Fruit fly (Drosophila melanogaster) whole organism, embryonic: ENCODE results near the gene stet.
A peak's percentile ranks its signal among the peaks of the same experiment; 100 is the strongest.

ENCODE experiments used
- Bgb ChIP-seq: fragments of 200-800 bp; sonication (Bioruptor generic); IDR thresholded peaks from 2 replicates; pipeline ENCODE4 v1.3.6; 2022; ENCODE audit warnings: missing biosample characterization, missing genetic modification characterization; ENCODE audit not compliant: partially characterized antibody
- BtbVII ChIP-seq: fragments of 200-800 bp; sonication (Bioruptor generic); optimal IDR thresholded peaks from 3 replicates; lab custom pipeline; 2017; ENCODE audit warnings: missing biosample characterization, mild to moderate bottlenecking, missing genetic modification characterization
- C15 ChIP-seq: fragments of 200-800 bp; sonication (Bioruptor generic); IDR thresholded peaks from 3 replicates; pipeline ENCODE4 v1.3.6; 2022; ENCODE audit warnings: missing biosample characterization, missing genetic modification characterization
- CG10274 ChIP-seq: fragments of 200-800 bp; sonication (Bioruptor generic); optimal IDR thresholded peaks from 3 replicates; lab custom pipeline; 2017; ENCODE audit warnings: missing biosample characterization, mild to moderate bottlenecking, missing genetic modification characterization
- CG11398 ChIP-seq: fragments of 200-800 bp; sonication (Bioruptor generic); optimal IDR thresholded peaks from 2 replicates; lab custom pipeline; 2016; ENCODE audit warnings: missing biosample characterization, missing genetic modification characterization
- CG11560 ChIP-seq: fragments of 200-800 bp; sonication (Bioruptor generic); IDR thresholded peaks from 3 replicates; pipeline ENCODE4 v1.3.6; 2022; ENCODE audit warnings: missing biosample characterization, missing genetic modification characterization
- CG11695 ChIP-seq: fragments of 200-800 bp; sonication (Bioruptor generic); IDR thresholded peaks from 3 replicates; pipeline ENCODE4 v1.3.6; 2022; ENCODE audit warnings: missing biosample characterization, missing genetic modification characterization
- CG12071 ChIP-seq: fragments of 200-800 bp; sonication (Bioruptor generic); optimal IDR thresholded peaks from 3 replicates; lab custom pipeline; 2018; ENCODE audit warnings: missing biosample characterization, mild to moderate bottlenecking, missing genetic modification characterization
- CG12219 ChIP-seq: fragments of 200-800 bp; sonication (Bioruptor generic); optimal IDR thresholded peaks from 3 replicates; lab custom pipeline; 2018; ENCODE audit warnings: missing biosample characterization, mild to moderate bottlenecking, missing genetic modification characterization
- CG15011 ChIP-seq: fragments of 200-800 bp; sonication (Bioruptor generic); optimal IDR thresholded peaks from 3 replicates; lab custom pipeline; 2018; ENCODE audit warnings: missing biosample characterization, mild to moderate bottlenecking, missing genetic modification characterization
- CG15696 ChIP-seq: fragments of 200-800 bp; sonication (Bioruptor generic); optimal IDR thresholded peaks from 2 replicates; lab custom pipeline; 2019; ENCODE audit warnings: missing biosample characterization, mild to moderate bottlenecking, missing genetic modification characterization, moderate library complexity
- CG16815 ChIP-seq: fragments of 200-800 bp; sonication (Bioruptor generic); optimal IDR thresholded peaks from 3 replicates; lab custom pipeline; 2017; ENCODE audit warnings: missing biosample characterization, mild to moderate bottlenecking, missing genetic modification characterization
- CG17328 ChIP-seq: fragments of 200-800 bp; sonication (Bioruptor generic); IDR thresholded peaks from 2 replicates; pipeline ENCODE4 v1.3.6; 2022; ENCODE audit warnings: missing biosample characterization, missing genetic modification characterization
- CG1832 ChIP-seq: fragments of 200-800 bp; sonication (Bioruptor generic); optimal IDR thresholded peaks from 2 replicates; lab custom pipeline; 2017; ENCODE audit warnings: missing biosample characterization, mild to moderate bottlenecking, missing genetic modification characterization, inconsistent platforms
- CG18476 ChIP-seq: fragments of 200-800 bp; sonication (Bioruptor generic); optimal IDR thresholded peaks from 2 replicates; lab custom pipeline; 2016; ENCODE audit warnings: missing biosample characterization, mild to moderate bottlenecking, missing genetic modification characterization
- CG2199 ChIP-seq: fragments of 200-800 bp; sonication (Bioruptor generic); IDR thresholded peaks from 3 replicates; pipeline ENCODE4 v1.3.6; 2022; ENCODE audit warnings: missing biosample characterization, missing genetic modification characterization
- CG2875 ChIP-seq: fragments of 200-800 bp; sonication (Bioruptor generic); optimal IDR thresholded peaks from 2 replicates; lab custom pipeline; 2017; ENCODE audit warnings: missing biosample characterization, mild to moderate bottlenecking, missing genetic modification characterization, missing genetic modification reagents
- CG3281 ChIP-seq: fragments of 200-800 bp; sonication (Bioruptor generic); optimal IDR thresholded peaks from 3 replicates; lab custom pipeline; 2017; ENCODE audit warnings: missing biosample characterization, mild to moderate bottlenecking, missing genetic modification characterization
- CG33557 ChIP-seq: fragments of 200-800 bp; sonication (Bioruptor generic); optimal IDR thresholded peaks from 2 replicates; lab custom pipeline; 2019; ENCODE audit warnings: missing biosample characterization, mild to moderate bottlenecking, missing genetic modification characterization, moderate library complexity
- CG3838 ChIP-seq: fragments of 200-800 bp; sonication (Bioruptor generic); optimal IDR thresholded peaks from 3 replicates; lab custom pipeline; 2016; ENCODE audit warnings: missing biosample characterization, missing genetic modification characterization
- CG4854 ChIP-seq: fragments of 200-800 bp; sonication (Bioruptor generic); optimal IDR thresholded peaks from 2 replicates; lab custom pipeline; 2016; ENCODE audit warnings: missing biosample characterization, missing genetic modification characterization, inconsistent platforms
- CG7745 ChIP-seq: fragments of 200-800 bp; sonication (Bioruptor generic); optimal IDR thresholded peaks from 2 replicates; lab custom pipeline; 2018; ENCODE audit warnings: missing biosample characterization, mild to moderate bottlenecking, missing genetic modification characterization, moderate library complexity
- Drgx ChIP-seq: fragments of 200-800 bp; sonication (Bioruptor generic); IDR thresholded peaks from 2 replicates; pipeline ENCODE4 v1.3.6; 2022; ENCODE audit warnings: missing biosample characterization, missing genetic modification characterization
- E2f2 ChIP-seq: fragments of 200-800 bp; sonication (Bioruptor generic); IDR thresholded peaks from 2 replicates; pipeline ENCODE4 v1.3.6; 2022; ENCODE audit warnings: missing biosample characterization, missing genetic modification characterization
- Hmr ChIP-seq: fragments of 200-800 bp; sonication (Bioruptor generic); optimal IDR thresholded peaks from 3 replicates; lab custom pipeline; 2017; ENCODE audit warnings: mild to moderate bottlenecking, missing biosample characterization, missing genetic modification reagents, missing genetic modification characterization
- Hsf ChIP-seq: fragments of 200-800 bp; sonication (Bioruptor generic); optimal IDR thresholded peaks from 3 replicates; lab custom pipeline; 2016; ENCODE audit warnings: missing biosample characterization, missing genetic modification characterization
- Taf1 ChIP-seq: fragments of 200-800 bp; sonication (Bioruptor generic); IDR thresholded peaks from 2 replicates; pipeline ENCODE4 v1.3.6; 2022; ENCODE audit warnings: missing biosample characterization, missing genetic modification characterization
- Trl ChIP-seq, 3 experiments: fragments of >200 bp in 2 of 3; fragments of 200-800 bp in 1 of 3; sonication (Bioruptor generic) in 1 of 3; optimal IDR thresholded peaks; 2 replicates in 1 of 3; 3 replicates in 2 of 3; lab custom pipeline; 2016 to 2017; ENCODE audit warnings: missing biosample characterization in 1 of 3, missing genetic modification characterization in 1 of 3
- Xbp1 ChIP-seq: fragments of 200-800 bp; sonication (Bioruptor generic); optimal IDR thresholded peaks from 3 replicates; lab custom pipeline; 2016; ENCODE audit warnings: missing biosample characterization, mild to moderate bottlenecking, missing genetic modification characterization
- aop ChIP-seq: fragments of 200-800 bp; sonication (Bioruptor generic); IDR thresholded peaks from 2 replicates; pipeline ENCODE4 v1.3.6; 2022; ENCODE audit warnings: missing biosample characterization, missing genetic modification characterization
- ap ChIP-seq: fragments of 200-800 bp; sonication (Bioruptor generic); IDR thresholded peaks from 2 replicates; pipeline ENCODE4 v1.3.6; 2022; ENCODE audit warnings: missing biosample characterization, missing genetic modification characterization
- bigmax ChIP-seq: fragments of 200-800 bp; sonication (Bioruptor generic); optimal IDR thresholded peaks from 2 replicates; lab custom pipeline; 2018; ENCODE audit warnings: missing biosample characterization, mild to moderate bottlenecking, missing genetic modification characterization
- btn ChIP-seq: fragments of 200-800 bp; sonication (Bioruptor generic); optimal IDR thresholded peaks from 2 replicates; lab custom pipeline; 2016; ENCODE audit warnings: missing biosample characterization, missing genetic modification characterization
- cato ChIP-seq: fragments of 200-800 bp; sonication (Bioruptor generic); optimal IDR thresholded peaks from 2 replicates; lab custom pipeline; 2016; ENCODE audit warnings: missing biosample characterization, missing genetic modification characterization, borderline replicate concordance
- caup ChIP-seq: fragments of 200-800 bp; sonication (Bioruptor generic); optimal IDR thresholded peaks from 3 replicates; lab custom pipeline; 2017; ENCODE audit warnings: missing biosample characterization, mild to moderate bottlenecking, missing genetic modification characterization, moderate library complexity; ENCODE audit not compliant: severe bottlenecking
- chm ChIP-seq: fragments of 200-800 bp; sonication (Bioruptor generic); IDR thresholded peaks from 2 replicates; pipeline ENCODE4 v1.3.6; 2022; ENCODE audit warnings: missing biosample characterization, missing genetic modification characterization
- croc ChIP-seq: fragments of 200-800 bp; sonication (Bioruptor generic); conservative IDR thresholded peaks from 3 replicates; pipeline ENCODE4 v1.3.6; 2022; ENCODE audit warnings: missing biosample characterization, missing genetic modification characterization
- fd3F ChIP-seq: fragments of 200-800 bp; sonication (Bioruptor generic); optimal IDR thresholded peaks from 2 replicates; lab custom pipeline; 2018; ENCODE audit warnings: missing biosample characterization, mild to moderate bottlenecking, missing genetic modification characterization, moderate library complexity
- ftz-f1 ChIP-seq: fragments of 200-800 bp; sonication (Bioruptor generic); optimal IDR thresholded peaks from 2 replicates; lab custom pipeline; 2016; ENCODE audit warnings: missing biosample characterization, missing genetic modification characterization
- grau ChIP-seq: fragments of 200-800 bp; optimal IDR thresholded peaks from 3 replicates; lab custom pipeline; 2019; ENCODE audit warnings: missing biosample characterization, mild to moderate bottlenecking, missing genetic modification characterization, moderate library complexity
- gro ChIP-seq: fragments of 200-800 bp; sonication (Bioruptor generic); optimal IDR thresholded peaks from 2 replicates; lab custom pipeline; 2016; ENCODE audit warnings: missing biosample characterization, missing genetic modification characterization
- h ChIP-seq: fragments of >200 bp; optimal IDR thresholded peaks from 2 replicates; lab custom pipeline; 2017
- kah ChIP-seq: fragments of 200-800 bp; sonication (Bioruptor generic); optimal IDR thresholded peaks from 2 replicates; lab custom pipeline; 2018; ENCODE audit warnings: missing biosample characterization, mild to moderate bottlenecking, missing genetic modification characterization
- onecut ChIP-seq: fragments of 200-800 bp; sonication (Bioruptor generic); IDR thresholded peaks from 2 replicates; pipeline ENCODE4 v1.3.6; 2022; ENCODE audit warnings: missing biosample characterization, missing genetic modification characterization
- psq ChIP-seq: fragments of 200-800 bp; sonication (Bioruptor generic); optimal IDR thresholded peaks from 2 replicates; lab custom pipeline; 2017; ENCODE audit warnings: missing biosample characterization, missing genetic modification characterization
- pum ChIP-seq: fragments of 200-800 bp; sonication (Bioruptor generic); optimal IDR thresholded peaks from 2 replicates; lab custom pipeline; 2016; ENCODE audit warnings: missing biosample characterization, missing genetic modification characterization
- ro ChIP-seq: fragments of 200-800 bp; sonication (Bioruptor generic); IDR thresholded peaks from 2 replicates; pipeline ENCODE4 v1.3.6; 2022; ENCODE audit warnings: missing biosample characterization, missing genetic modification characterization
- sima ChIP-seq: fragments of 200-800 bp; sonication (Bioruptor generic); optimal IDR thresholded peaks from 2 replicates; lab custom pipeline; 2016; ENCODE audit warnings: missing biosample characterization, missing genetic modification characterization
- sob ChIP-seq: fragments of 200-800 bp; sonication (Bioruptor generic); IDR thresholded peaks from 2 replicates; pipeline ENCODE4 v1.3.6; 2022; ENCODE audit warnings: missing biosample characterization, missing genetic modification characterization
- trem ChIP-seq: fragments of 200-800 bp; optimal IDR thresholded peaks from 3 replicates; lab custom pipeline; 2019; ENCODE audit warnings: missing biosample characterization, mild to moderate bottlenecking, missing genetic modification characterization, moderate library complexity
- zf30C ChIP-seq: fragments of 200-800 bp; sonication (Bioruptor generic); optimal IDR thresholded peaks from 3 replicates; lab custom pipeline; 2018; ENCODE audit warnings: missing biosample characterization, mild to moderate bottlenecking, missing genetic modification characterization

stet gene

dm6 chr3L:1442906-1443305 is 46.4 kb downstream of the stet start (continued):
- TF ChIP-seq croc (GFP tag; lab: Robert Waterston, UW), result peak; percentile 95
- peak; percentile 82 for TF ChIP-seq onecut (GFP tag; lab: Robert Waterston, UW)
- peak; percentile 82 for TF ChIP-seq psq (GFP tag; lab: Kevin White, UChicago)
- no peak for TF ChIP-seq BtbVII (GFP tag; lab: Kevin White, UChicago)
- peak; percentile 90 for TF ChIP-seq CG16815 (GFP tag; lab: Kevin White, UChicago)
- no peak for TF ChIP-seq CG10274 (GFP tag; lab: Kevin White, UChicago)
- no peak for TF ChIP-seq CG12071 (GFP tag; lab: Kevin White, UChicago)
- peak; percentile 89 for TF ChIP-seq Hsf (GFP tag; lab: Kevin White, UChicago)
- TF ChIP-seq CG2199 (GFP tag; lab: Robert Waterston, UW), result peak; percentile 68; the same call in 1 of the 3 replicates
- TF ChIP-seq sob, result peak; percentile 68
- TF ChIP-seq kah (GFP tag; lab: Kevin White, UChicago), result peak; percentile 31
- no peak for TF ChIP-seq CG1832 (GFP tag; lab: Kevin White, UChicago)
- peak; percentile 38 for TF ChIP-seq sima (GFP tag; lab: Kevin White, UChicago)
- TF ChIP-seq Xbp1, result peak; percentile 88
- TF ChIP-seq caup (GFP tag; lab: Kevin White, UChicago), result peak; percentile 22
- TF ChIP-seq C15 (GFP tag; lab: Robert Waterston, UW), result no peak; the same call in 2 of the 3 replicates
- TF ChIP-seq CG7745 (tag; lab: Kevin White, UChicago), result peak; percentile 84
- peak; percentile 97 for TF ChIP-seq CG33557
- peak; percentile 91 for TF ChIP-seq trem
- TF ChIP-seq CG12219, result peak; percentile 78
- no peak for TF ChIP-seq zf30C
- no peak for TF ChIP-seq CG3281 (GFP tag; lab: Kevin White, UChicago)
- no peak for TF ChIP-seq bigmax (GFP tag; lab: Kevin White, UChicago)
- TF ChIP-seq chm (GFP tag; lab: Robert Waterston, UW), result peak; percentile 97
- no peak for TF ChIP-seq fd3F (GFP tag; lab: Kevin White, UChicago)
- TF ChIP-seq Bgb (GFP tag; lab: Robert Waterston, UW), result 0 out of 2 replicates have a peak, but pooled peaks have one; percentile 7
- peak; percentile 56 for TF ChIP-seq CG11398 (GFP tag; lab: Kevin White, UChicago)
- TF ChIP-seq CG15696 (tag; lab: Kevin White, UChicago), result peak; percentile 89
- TF ChIP-seq btn (GFP tag; lab: Kevin White, UChicago), result peak; percentile 49
- TF ChIP-seq CG2875, result peak; percentile 78
- no peak for TF ChIP-seq CG11560
- TF ChIP-seq pum, result peak; percentile 86
- peak; percentile 84 for TF ChIP-seq grau (tag; lab: Kevin White, UChicago)
- TF ChIP-seq ftz-f1, result no peak
- TF ChIP-seq CG11695, result peak; percentile 79; the same call in 2 of the 3 replicates
- TF ChIP-seq h (lab: Kevin White, UChicago), result no peak
- no peak for TF ChIP-seq Hmr
- peak; percentile 52 for TF ChIP-seq CG15011 (GFP tag; lab: Kevin White, UChicago)
- no peak; the same call in 1 of the 2 replicates for TF ChIP-seq Drgx (GFP tag; lab: Robert Waterston, UW)
- peak; percentile 95 for TF ChIP-seq CG17328 (GFP tag; lab: Robert Waterston, UW)
- peak; percentile 46; the same call in 1 of the 2 replicates for TF ChIP-seq aop (GFP tag; lab: Robert Waterston, UW)
- TF ChIP-seq E2f2, result peak; percentile 58
- TF ChIP-seq CG4854 (GFP tag; lab: Kevin White, UChicago), result no peak
- no peak for TF ChIP-seq Trl (optimal IDR thresholded peaks at IDR 0.05; lab: Kevin White, UChicago)
- peak; percentile 85 for TF ChIP-seq Trl (GFP tag; optimal IDR thresholded peaks at IDR 0.05; lab: Kevin White, UChicago)
- peak; percentile 75 for TF ChIP-seq ro (GFP tag; lab: Robert Waterston, UW)
- TF ChIP-seq CG18476 (GFP tag; lab: Kevin White, UChicago), result peak; percentile 82
- TF ChIP-seq cato (GFP tag; lab: Kevin White, UChicago), result peak; percentile 79
- TF ChIP-seq ap (GFP tag; lab: Robert Waterston, UW), result peak; percentile 66
- no peak for TF ChIP-seq gro (GFP tag; lab: Kevin White, UChicago)
- TF ChIP-seq Taf1 (GFP tag; lab: Robert Waterston, UW), result no peak
- TF ChIP-seq CG3838 (GFP tag; lab: Kevin White, UChicago), result peak; percentile 64
